Worm (Caenorhabditis elegans): ENCODE data around the gene srj-18.

srj-18 gene

ce11 chrV:2780786-2781185 is 6.6 kb downstream of the srj-18 start, which contains the start of gene R05D8.11:
TSS of gene R05D8.11 (minus strand) at chrV:2780886.
- TF ChIP-seq bed-3 (GFP tag; optimal IDR thresholded peaks at IDR 0.05) (no peak), zip-8 (tag; optimal IDR thresholded peaks at IDR 0.05) (no peak), mep-1 (tag; optimal IDR thresholded peaks at IDR 0.05) (no peak), M03D4.4 (tag; optimal IDR thresholded peaks at IDR 0.05) (no peak), nhr-28 (tag; optimal IDR thresholded peaks at IDR 0.05) (no peak), blmp-1 (tag; optimal IDR thresholded peaks at IDR 0.05) (no peak), lin-32 (GFP tag; optimal IDR thresholded peaks at IDR 0.05) (no peak), mls-2 (tag; optimal IDR thresholded peaks at IDR 0.05) (no peak), ces-1 (GFP tag; optimal IDR thresholded peaks at IDR 0.05) (no peak), lsy-2 (tag; optimal IDR thresholded peaks at IDR 0.05) (no peak), sem-2 (GFP tag; optimal IDR thresholded peaks at IDR 0.05) (no peak)

ce11 chrV:2792958-2793357 is 18.8 kb downstream of the srj-18 start:
- TF ChIP-seq lsy-2 (tag; optimal IDR thresholded peaks at IDR 0.05) = no peak
- TF ChIP-seq tbx-8 (GFP tag; optimal IDR thresholded peaks at IDR 0.05) = no peak
- TF ChIP-seq nhr-237 (tag; optimal IDR thresholded peaks at IDR 0.05) = no peak
- no peak for TF ChIP-seq mab-5 (tag; optimal IDR thresholded peaks at IDR 0.05)
- TF ChIP-seq ceh-39 (tag; optimal IDR thresholded peaks at IDR 0.05) = no peak
- no peak for TF ChIP-seq flh-1 (GFP tag; optimal IDR thresholded peaks at IDR 0.05)
- TF ChIP-seq elt-1 (tag; optimal IDR thresholded peaks at IDR 0.05; ENCODE audit: borderline replicate concordance, insufficient read depth) = no peak
- no peak for TF ChIP-seq elt-3 (tag; optimal IDR thresholded peaks at IDR 0.05)
- TF ChIP-seq drap-1 (GFP tag; optimal IDR thresholded peaks at IDR 0.05) = no peak
- TF ChIP-seq unc-62 (GFP tag; optimal IDR thresholded peaks at IDR 0.05) = no peak
- TF ChIP-seq M03D4.4 (tag; optimal IDR thresholded peaks at IDR 0.05) = no peak
- no peak for TF ChIP-seq ceh-43 (GFP tag; optimal IDR thresholded peaks at IDR 0.05)
- no peak for TF ChIP-seq nhr-76 (tag; optimal IDR thresholded peaks at IDR 0.05)

ce11 chrV:2795998-2796397 is 21.9 kb downstream of the srj-18 start, which contains the start of gene F54E2.2:
TSS of gene F54E2.2 (plus strand) at chrV:2796298.
- TF ChIP-seq sem-2 (GFP tag; optimal IDR thresholded peaks at IDR 0.05) = no peak
- no peak for TF ChIP-seq mab-5 (tag; optimal IDR thresholded peaks at IDR 0.05)
- TF ChIP-seq tbx-8 (GFP tag; optimal IDR thresholded peaks at IDR 0.05) = no peak
- TF ChIP-seq cnd-1 (tag; optimal IDR thresholded peaks at IDR 0.05) = no peak
- no peak for TF ChIP-seq elt-3 (tag; optimal IDR thresholded peaks at IDR 0.05)
- TF ChIP-seq bed-3 (GFP tag; optimal IDR thresholded peaks at IDR 0.05) = no peak
- no peak for TF ChIP-seq hlh-1 (tag; optimal IDR thresholded peaks at IDR 0.05)
- no peak for TF ChIP-seq mep-1 (tag; optimal IDR thresholded peaks at IDR 0.05)
- no peak for TF ChIP-seq nhr-28 (tag; optimal IDR thresholded peaks at IDR 0.05)
- no peak for TF ChIP-seq unc-39 (tag; optimal IDR thresholded peaks at IDR 0.05)
- no peak for TF ChIP-seq ces-1 (GFP tag; optimal IDR thresholded peaks at IDR 0.05)
- TF ChIP-seq sptf-1 (tag; optimal IDR thresholded peaks at IDR 0.05) = no peak
- TF ChIP-seq M03D4.4 (tag; optimal IDR thresholded peaks at IDR 0.05) = no peak

ce11 chrV:2799172-2799869 is 25.2 kb downstream of the srj-18 start:
- TF ChIP-seq elt-1 (tag; optimal IDR thresholded peaks at IDR 0.05; ENCODE audit: borderline replicate concordance, insufficient read depth) = no peak
- no peak for TF ChIP-seq ceh-83 (GFP tag; optimal IDR thresholded peaks at IDR 0.05)
- TF ChIP-seq lin-32 (GFP tag; optimal IDR thresholded peaks at IDR 0.05) = no peak
- TF ChIP-seq bed-3 (GFP tag; optimal IDR thresholded peaks at IDR 0.05) = no peak
- TF ChIP-seq nhr-2 (tag; optimal IDR thresholded peaks at IDR 0.05) = no peak
- TF ChIP-seq ztf-11 (tag; optimal IDR thresholded peaks at IDR 0.05) = no peak
- TF ChIP-seq sem-2 (GFP tag; optimal IDR thresholded peaks at IDR 0.05) = no peak
- TF ChIP-seq flh-1 (GFP tag; optimal IDR thresholded peaks at IDR 0.05) = no peak
- TF ChIP-seq pha-4 (tag; optimal IDR thresholded peaks at IDR 0.05) = no peak
- no peak for TF ChIP-seq lin-13 (tag; optimal IDR thresholded peaks at IDR 0.05)
- no peak for TF ChIP-seq ces-1 (GFP tag; optimal IDR thresholded peaks at IDR 0.05)
- TF ChIP-seq nhr-28 (tag; optimal IDR thresholded peaks at IDR 0.05) = no peak
- TF ChIP-seq sptf-1 (tag; optimal IDR thresholded peaks at IDR 0.05) = no peak
- TF ChIP-seq tbx-8 (GFP tag; optimal IDR thresholded peaks at IDR 0.05) = no peak
- no peak for TF ChIP-seq unc-120 (tag; optimal IDR thresholded peaks at IDR 0.05; ENCODE audit: poor library complexity, severe bottlenecking)
- no peak for TF ChIP-seq hlh-1 (tag; optimal IDR thresholded peaks at IDR 0.05)
